Fruit fly (Drosophila melanogaster) whole organism, adult: ENCODE results near the gene CG31516.

Experiments used
- CG11617 ChIP-seq: fragments of 200-800 bp; sonication (Bioruptor generic); optimal IDR thresholded peaks from 2 replicates; lab custom pipeline; 2017; ENCODE audit warnings: mild to moderate bottlenecking, missing biosample characterization, missing genetic modification reagents, missing genetic modification characterization
- CG12768 ChIP-seq: fragments of 200-800 bp; sonication (Bioruptor generic); optimal IDR thresholded peaks from 2 replicates; lab custom pipeline; 2017; ENCODE audit warnings: missing biosample characterization, missing genetic modification characterization, mild to moderate bottlenecking, moderate library complexity, missing genetic modification reagents
- CG14711 ChIP-seq: fragments of 200-800 bp; sonication (Bioruptor generic); optimal IDR thresholded peaks from 2 replicates; lab custom pipeline; 2018; ENCODE audit warnings: missing biosample characterization, mild to moderate bottlenecking, missing genetic modification characterization, moderate library complexity
- CG33017 ChIP-seq: fragments of 200-800 bp; sonication (Bioruptor generic); optimal IDR thresholded peaks from 2 replicates; lab custom pipeline; 2018; ENCODE audit warnings: missing biosample characterization, mild to moderate bottlenecking, missing genetic modification characterization, moderate library complexity
- Hr96 ChIP-seq: fragments of 200-800 bp; sonication (Bioruptor generic); optimal IDR thresholded peaks from 2 replicates; lab custom pipeline; 2016; ENCODE audit warnings: missing biosample characterization, missing genetic modification characterization
- Mnt ChIP-seq: fragments of 200-800 bp; sonication (Bioruptor generic); optimal IDR thresholded peaks from 2 replicates; lab custom pipeline; 2016; ENCODE audit warnings: missing biosample characterization, mild to moderate bottlenecking, missing genetic modification characterization
- ovo ChIP-seq: fragments of 200-800 bp; sonication (Bioruptor generic); optimal IDR thresholded peaks from 2 replicates; lab custom pipeline; 2016; ENCODE audit warnings: missing biosample characterization, missing genetic modification characterization
- pad ChIP-seq: fragments of 200-800 bp; sonication (Bioruptor generic); optimal IDR thresholded peaks from 3 replicates; lab custom pipeline; 2017; ENCODE audit warnings: missing biosample characterization, missing genetic modification characterization, mild to moderate bottlenecking, moderate library complexity, missing genetic modification reagents
- tj ChIP-seq: fragments of 200-800 bp; sonication (Bioruptor generic); optimal IDR thresholded peaks from 3 replicates; lab custom pipeline; 2017; ENCODE audit warnings: missing biosample characterization, mild to moderate bottlenecking, missing genetic modification characterization, moderate library complexity

- no peak for TF ChIP-seq CG33017 (tag; lab: Kevin White, UChicago)
- TF ChIP-seq Mnt: no peak
- TF ChIP-seq CG12768 (GFP tag; lab: Kevin White, UChicago): no peak
- no peak for TF ChIP-seq pad (GFP tag; lab: Kevin White, UChicago)
- TF ChIP-seq ovo (GFP tag; lab: Kevin White, UChicago): no peak
- no peak for TF ChIP-seq CG14711 (tag; lab: Kevin White, UChicago)
- no peak for TF ChIP-seq Hr96 (GFP tag; lab: Kevin White, UChicago)
- no peak for TF ChIP-seq tj (GFP tag; lab: Kevin White, UChicago)
- TF ChIP-seq CG11617: no peak
These were observed 31.3 kb upstream of the CG31516 start, which contains the start of gene TwdlG for dm6 chr3R:4251241-4251640.
